Worm (Caenorhabditis elegans) whole organism, L3 larva: Measurements from ENCODE around the gene Y44A6D.1.

Experiments used
- aly-2 ChIP-seq: fragments of 150-350 bp; optimal IDR thresholded peaks from 2 replicates; lab custom pipeline; 2014; ENCODE audit warnings: missing biosample characterization, missing genetic modification characterization
- ama-1 ChIP-seq: fragments of 150-350 bp; optimal IDR thresholded peaks from 2 replicates; lab custom pipeline; 2018
- ceh-82 ChIP-seq: fragments of 150-350 bp; optimal IDR thresholded peaks from 2 replicates; lab custom pipeline; 2014; ENCODE audit warnings: missing biosample characterization, missing genetic modification characterization
- egl-27 ChIP-seq: sonication (generic microtip); optimal IDR thresholded peaks from 4 replicates; lab custom pipeline; 2017; ENCODE audit warnings: missing biosample characterization, missing genetic modification reagents, missing genetic modification characterization
- elt-1 ChIP-seq: fragments of 150-350 bp; optimal IDR thresholded peaks from 2 replicates; lab custom pipeline; 2014; ENCODE audit warnings: missing biosample characterization, missing genetic modification characterization
- nhr-28 ChIP-seq: fragments of 150-350 bp; optimal IDR thresholded peaks from 2 replicates; lab custom pipeline; 2014; ENCODE audit warnings: missing biosample characterization, missing genetic modification characterization
- skn-1 ChIP-seq: fragments of 150-350 bp; optimal IDR thresholded peaks from 2 replicates; lab custom pipeline; 2014; ENCODE audit warnings: missing biosample characterization, missing genetic modification characterization
- snpc-4 ChIP-seq: fragments of 150-350 bp; optimal IDR thresholded peaks from 2 replicates; lab custom pipeline; 2014; ENCODE audit warnings: missing biosample characterization, missing genetic modification characterization
- tbx-2 ChIP-seq: sonication (generic microtip); optimal IDR thresholded peaks from 2 replicates; lab custom pipeline; 2016; ENCODE audit warnings: mild to moderate bottlenecking, missing genetic modification characterization, missing compliant biosample characterization
- unc-62 ChIP-seq: fragments of 150-350 bp; sonication (generic microtip); optimal IDR thresholded peaks from 4 replicates; lab custom pipeline; 2014; ENCODE audit warnings: missing biosample characterization, missing genetic modification reagents, missing genetic modification characterization
- ztf-11 ChIP-seq: fragments of 150-350 bp; optimal IDR thresholded peaks from 2 replicates; lab custom pipeline; 2014; ENCODE audit warnings: missing biosample characterization, missing genetic modification characterization

- no peak for TF ChIP-seq ztf-11 (tag; lab: Kevin White, UChicago)
- TF ChIP-seq egl-27 (tag; lab: Kevin White, UChicago), result no peak
- peak; percentile 24 for TF ChIP-seq unc-62 (GFP tag; lab: Kevin White, UChicago)
- no peak for TF ChIP-seq elt-1 (tag; lab: Kevin White, UChicago)
- no peak for TF ChIP-seq snpc-4 (tag; lab: Kevin White, UChicago)
- TF ChIP-seq ceh-82, result no peak
- TF ChIP-seq ama-1 (lab: Kevin White, UChicago), result no peak
- no peak for TF ChIP-seq tbx-2 (tag; lab: Kevin White, UChicago)
- TF ChIP-seq aly-2 (tag; lab: Kevin White, UChicago), result no peak
- no peak for TF ChIP-seq skn-1 (tag; lab: Kevin White, UChicago)
- TF ChIP-seq nhr-28 (tag; lab: Kevin White, UChicago), result no peak
These were observed 18.1 kb downstream of the Y44A6D.1 start for ce11 chrV:20771702-20772101.
